Fruit fly (Drosophila melanogaster) whole organism, larva: ENCODE results near the gene CG8509.
"Not testable (repeated sequence)": the region's sequence is repeated elsewhere in the genome, so short reads cannot be mapped to it uniquely, and the experiment has no call there.

Experiments
- noc ChIP-seq: fragments of 200-800 bp; sonication (Bioruptor generic); optimal IDR thresholded peaks from 3 replicates; lab custom pipeline; 2019; ENCODE audit warnings: missing biosample characterization, mild to moderate bottlenecking, missing genetic modification characterization, moderate library complexity

Gene CG8509

DNA sequence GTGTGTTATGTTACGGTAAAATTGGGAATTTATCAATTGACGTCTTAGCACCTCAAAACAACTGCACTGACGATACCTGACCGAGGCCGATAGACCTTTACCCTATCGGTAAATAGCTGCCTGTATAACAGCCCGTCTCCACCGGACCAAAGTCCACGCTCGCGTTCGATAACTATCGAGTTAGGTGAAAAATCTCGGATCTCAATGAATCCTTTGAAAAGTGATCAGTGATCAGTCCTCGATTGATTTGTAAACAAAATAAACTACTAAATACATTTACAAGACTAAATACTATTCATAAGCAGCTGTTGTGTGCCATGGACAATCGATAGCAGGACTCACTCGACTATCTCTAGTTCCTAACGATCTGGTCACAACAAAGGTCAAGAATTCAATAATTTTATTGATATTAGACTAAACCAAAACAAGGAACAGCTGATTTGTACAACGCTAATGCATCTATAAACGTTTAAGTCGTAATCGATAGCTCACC lies 13.4 kb upstream of the CG8509 start, which contains the start of gene sordd1:
TSS of gene sordd1 (minus strand) at position 78 of the 493 bp plus-strand sequence.
- not testable (repeated sequence) for TF ChIP-seq noc (tag; lab: Kevin White, UChicago)

DNA sequence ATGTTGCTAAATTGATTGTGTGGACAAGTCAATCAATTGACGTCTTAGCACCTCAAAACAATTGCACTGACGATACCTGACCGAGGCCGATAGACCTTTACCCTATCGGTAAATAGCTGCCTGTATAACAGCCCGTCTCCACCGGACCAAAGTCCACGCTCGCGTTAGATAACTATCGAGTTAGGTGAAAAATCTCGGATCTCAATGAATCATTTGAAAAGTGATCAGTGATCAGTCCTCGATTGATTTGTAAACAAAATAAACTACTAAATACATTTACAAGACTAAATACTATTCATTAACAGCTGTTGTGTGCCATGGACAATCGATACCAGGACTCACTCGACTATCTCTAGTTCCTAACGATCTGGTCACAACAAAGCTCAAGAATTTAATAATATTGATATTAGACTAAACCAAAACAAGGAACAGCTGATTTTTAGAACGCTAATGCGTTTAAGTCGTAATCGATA lies 10.2 kb upstream of the CG8509 start, which contains the start of the genes sordd2 and CG15602:
TSS of gene sordd2 (minus strand) at position 78 of the 473 bp plus-strand sequence.
TSS of gene CG15602 (plus strand) at position 342 of the 473 bp plus-strand sequence.
- TF ChIP-seq noc (tag; lab: Kevin White, UChicago) = not testable (repeated sequence)

DNA sequence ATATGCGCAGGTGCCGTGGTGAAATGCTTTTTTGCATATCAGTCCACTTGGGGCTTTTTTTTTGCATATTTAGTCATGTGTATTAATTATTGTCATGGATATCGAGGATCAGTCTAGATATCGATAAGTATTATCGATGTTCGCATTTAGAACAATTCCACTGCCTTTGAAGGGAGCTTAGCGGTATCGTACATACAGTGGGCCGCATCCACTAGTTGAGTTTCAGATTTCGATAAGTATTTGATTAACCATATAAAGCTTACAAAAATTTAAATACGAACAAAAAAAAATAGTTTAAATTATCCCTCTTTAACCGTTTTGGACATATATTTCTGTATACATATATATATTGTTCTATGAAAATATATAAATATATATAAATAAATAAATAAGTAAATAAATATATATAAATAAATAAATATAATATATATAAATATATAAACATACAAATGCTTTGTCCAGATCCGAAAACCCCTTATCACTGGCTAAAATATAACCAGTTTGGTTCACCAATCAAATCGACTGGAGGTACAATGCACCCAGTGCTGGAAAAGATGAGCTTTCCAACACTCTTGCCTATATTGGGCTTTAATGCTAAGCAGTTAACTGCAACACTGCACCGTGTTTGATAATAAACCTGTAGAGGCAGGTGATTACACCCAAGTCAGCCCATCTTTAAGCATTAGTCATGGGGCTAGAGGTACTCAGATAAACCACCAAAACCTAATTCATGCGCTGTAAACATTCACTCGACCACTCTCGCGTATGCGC lies 6.3 kb upstream of the CG8509 start:
- no peak for TF ChIP-seq noc (tag; lab: Kevin White, UChicago)

DNA sequence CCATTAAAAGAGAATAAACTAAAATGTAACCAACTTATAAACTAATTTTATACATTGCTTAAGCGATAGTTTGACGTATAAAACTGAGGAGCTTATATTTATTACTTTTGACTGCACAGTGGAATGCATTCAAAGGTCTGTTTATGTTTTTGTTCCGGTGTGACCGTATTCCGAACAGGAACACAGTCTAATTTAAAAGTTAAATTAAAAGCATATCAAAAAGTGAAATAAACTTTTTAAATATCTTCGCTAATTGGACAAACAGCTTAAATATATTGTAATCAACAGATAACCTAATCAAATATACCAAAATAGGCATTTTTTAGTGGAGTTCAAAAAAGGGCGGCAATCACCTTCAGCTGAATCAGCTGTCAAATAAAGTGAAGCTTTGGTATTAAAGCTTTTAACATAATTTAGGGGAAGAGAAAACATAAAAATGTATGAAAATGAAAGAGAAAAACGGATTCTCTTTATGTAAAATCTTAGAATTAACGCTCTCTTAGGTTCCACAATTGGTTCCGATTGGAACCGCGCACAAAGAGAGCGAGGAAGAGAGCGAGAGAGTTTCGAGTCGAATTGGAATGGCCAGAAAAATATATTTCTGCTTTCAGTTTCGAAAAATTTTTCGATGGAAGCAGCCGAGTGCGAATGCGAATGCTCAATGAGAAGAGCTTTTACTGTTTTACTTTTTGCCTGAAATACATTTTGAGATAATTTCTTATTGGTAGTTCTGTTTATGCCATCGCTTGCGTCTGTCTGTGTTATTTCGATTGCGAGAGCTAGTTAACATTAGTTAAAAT lies 5.4 kb upstream of the CG8509 start, which contains the start of the genes PGRP-LE and sd:
TSS of gene PGRP-LE (minus strand) at position 117 of the 800 bp plus-strand sequence.
TSS of gene sd (plus strand) at position 607 of the 800 bp plus-strand sequence.
- no peak for TF ChIP-seq noc (tag; lab: Kevin White, UChicago)

DNA sequence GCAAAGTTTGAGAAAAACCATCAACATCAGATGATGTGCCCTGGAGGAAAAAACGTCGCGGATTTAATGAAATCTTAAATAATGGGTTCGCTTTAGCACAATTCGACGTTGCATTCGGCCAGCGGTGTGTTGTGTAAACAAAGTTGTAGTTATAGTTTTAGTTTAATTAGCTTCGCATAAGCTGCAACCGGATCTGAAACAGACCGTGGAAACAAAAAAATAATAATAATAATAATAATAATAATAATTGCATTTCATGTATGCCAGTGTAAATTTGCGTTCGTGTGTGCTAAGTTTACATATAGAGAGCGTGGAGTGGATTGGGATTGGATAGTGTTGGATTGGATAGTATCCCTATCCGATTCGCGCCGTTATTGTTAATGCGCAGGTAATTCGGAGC lies 4.6 kb upstream of the CG8509 start:
- no peak for TF ChIP-seq noc (tag; lab: Kevin White, UChicago)

DNA sequence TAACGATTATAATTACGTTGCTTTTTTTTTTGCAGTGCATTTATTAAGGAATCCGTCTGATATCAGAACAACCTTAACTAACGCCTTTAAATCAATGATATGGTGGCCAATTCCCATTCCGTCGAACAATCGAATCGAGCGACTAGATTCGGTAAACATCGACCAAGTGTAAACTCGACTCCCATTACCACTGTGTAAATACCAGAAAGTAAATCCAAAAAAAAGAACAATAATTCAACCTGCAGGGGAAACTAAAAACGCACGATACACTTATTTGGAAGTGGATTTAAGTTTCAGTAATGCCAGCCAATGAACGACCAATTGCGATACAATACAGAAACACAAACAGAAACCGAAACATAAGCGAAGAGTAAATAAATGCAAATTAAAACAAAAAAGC lies 3.8 kb upstream of the CG8509 start:
- no peak for TF ChIP-seq noc (tag; lab: Kevin White, UChicago)

DNA sequence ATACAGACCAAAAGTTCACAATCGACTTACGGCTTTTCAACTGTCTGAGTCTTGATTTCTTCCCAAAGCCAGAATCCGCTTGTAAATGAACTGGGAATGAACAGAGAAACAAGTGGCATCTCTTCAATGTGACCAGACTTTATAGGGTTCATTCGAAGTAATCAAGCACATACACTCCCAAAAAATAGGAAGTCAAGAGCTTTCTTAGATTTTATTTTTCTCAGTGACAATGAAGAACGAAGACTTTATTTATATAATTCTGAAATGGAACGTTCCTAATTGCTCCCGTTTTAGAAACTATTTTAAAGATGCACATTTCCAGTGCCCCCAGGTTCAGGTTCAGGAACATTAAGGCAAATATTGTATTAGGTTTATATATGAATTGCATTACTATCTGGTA lies 1.4 kb upstream of the CG8509 start:
- no peak for TF ChIP-seq noc (tag; lab: Kevin White, UChicago)

DNA sequence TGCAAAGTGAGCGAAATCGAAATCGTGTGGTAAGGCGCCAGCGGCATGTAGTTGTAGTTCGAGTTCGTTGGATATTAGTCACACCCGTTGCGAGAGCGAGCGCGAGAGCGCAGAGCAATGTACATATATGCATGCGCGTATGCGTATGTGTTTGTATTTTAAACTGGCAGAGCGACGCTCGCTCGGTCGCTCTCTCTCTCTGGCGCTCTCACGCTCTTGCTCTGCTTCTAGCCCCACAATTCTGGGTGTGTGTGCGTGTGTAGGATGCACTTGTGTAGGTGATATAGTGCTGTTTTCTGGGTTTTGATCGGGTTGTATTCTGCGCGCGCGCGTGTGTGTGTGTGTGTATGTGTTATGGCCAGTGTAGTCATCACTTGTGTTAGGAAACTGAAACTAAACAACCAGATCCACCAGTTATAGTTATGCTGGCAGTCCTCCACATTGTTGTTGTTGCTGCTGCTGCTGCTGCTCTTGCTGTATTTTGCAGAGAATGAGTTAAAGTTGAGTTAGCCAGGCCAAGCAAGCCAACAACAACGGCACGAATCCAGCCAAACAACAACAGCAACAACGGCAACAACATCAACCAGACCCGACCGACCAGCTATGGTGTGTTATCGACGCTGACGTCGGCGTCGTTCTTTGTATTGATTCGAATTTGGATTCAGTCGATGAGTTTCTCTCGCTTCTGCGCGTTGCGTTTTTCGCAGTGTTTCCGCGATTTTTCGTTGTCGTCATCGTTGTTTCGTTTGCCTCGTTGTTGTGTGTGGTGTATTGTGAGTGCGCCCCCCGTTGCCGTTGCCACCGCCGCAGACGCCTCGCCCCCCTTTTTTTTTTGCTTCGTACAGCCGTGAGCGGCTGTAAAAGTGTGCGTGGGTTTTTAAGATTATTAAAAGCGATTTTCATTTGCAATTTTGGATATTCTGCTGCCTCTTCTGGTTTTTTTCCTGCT lies 2.6 kb downstream of the CG8509 start:
- TF ChIP-seq noc (tag; lab: Kevin White, UChicago) = peak; percentile 46

DNA sequence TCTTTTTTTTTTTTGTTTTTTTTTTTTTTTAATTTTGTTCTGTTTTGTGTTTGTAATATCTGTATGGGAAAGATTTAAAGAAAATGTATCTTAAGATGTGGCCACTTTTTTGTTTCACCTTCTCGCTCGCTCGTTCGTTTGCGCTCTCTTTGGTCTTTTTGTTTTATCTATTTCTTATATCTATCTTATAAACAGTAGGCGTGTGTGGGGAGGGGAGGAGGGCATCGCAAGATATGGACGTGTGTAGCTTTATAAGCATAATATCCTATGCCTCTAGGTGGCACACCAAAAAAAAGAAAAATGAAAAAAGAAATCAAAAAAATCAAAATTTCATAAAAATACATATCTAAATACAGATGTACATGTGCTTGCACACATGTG lies 3.2 kb downstream of the CG8509 start:
- TF ChIP-seq noc (tag; lab: Kevin White, UChicago) = no peak

DNA sequence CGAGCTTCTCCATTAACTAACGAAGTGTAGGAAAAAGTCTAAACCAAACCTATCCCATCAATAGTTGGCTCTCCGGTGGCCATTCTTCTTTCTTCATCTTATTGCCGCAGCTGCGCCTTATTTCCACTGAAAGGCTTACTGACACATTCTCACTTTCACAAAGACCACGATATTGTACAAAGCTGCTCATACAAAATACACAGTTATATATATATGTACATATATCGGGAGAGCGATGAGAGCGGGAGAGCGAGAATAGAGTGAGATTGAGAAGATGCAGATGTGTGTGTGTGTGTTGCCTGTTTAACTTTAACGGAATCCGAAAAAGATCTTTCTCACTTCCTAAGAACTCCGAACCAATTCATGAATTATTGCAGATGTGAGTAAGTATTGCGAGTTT lies 3.9 kb downstream of the CG8509 start:
- no peak for TF ChIP-seq noc (tag; lab: Kevin White, UChicago)

DNA sequence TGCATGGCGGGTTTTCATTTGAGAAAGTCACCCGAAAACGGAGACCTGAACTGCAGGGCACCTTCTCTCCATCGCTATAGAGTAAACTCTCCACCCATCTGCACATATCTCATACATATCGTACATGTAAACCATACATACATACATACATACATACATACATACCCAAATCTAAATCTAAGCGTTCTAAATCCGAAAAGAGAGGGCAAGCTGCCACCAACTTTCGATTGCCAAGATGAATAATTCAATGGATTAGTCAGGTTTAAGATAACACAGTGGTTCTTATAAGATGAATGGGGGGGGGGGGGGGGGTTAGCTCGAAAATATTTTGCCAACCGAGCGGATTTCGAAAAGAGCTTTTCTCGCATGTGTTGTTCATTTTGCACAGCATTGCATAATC lies 5.1 kb downstream of the CG8509 start:
- no peak for TF ChIP-seq noc (tag; lab: Kevin White, UChicago)

DNA sequence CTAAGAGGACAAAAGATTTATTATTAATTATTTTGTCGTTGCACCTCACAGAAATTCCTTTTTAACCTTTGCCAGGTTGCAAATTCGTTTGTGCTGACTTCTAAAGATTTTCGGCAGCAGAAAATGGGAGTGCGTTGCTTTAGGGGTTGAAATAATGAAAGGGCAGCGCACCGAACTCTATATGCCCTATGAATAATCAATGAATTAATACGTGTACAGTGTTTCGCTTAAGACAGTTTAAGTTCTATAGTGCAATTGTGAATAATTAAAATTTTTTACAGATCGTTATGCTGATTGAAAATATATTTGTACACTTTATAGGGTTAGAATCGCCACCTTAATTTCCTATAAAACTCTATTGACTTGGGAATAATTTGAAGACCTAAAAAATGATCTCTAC lies 6.8 kb downstream of the CG8509 start:
- no peak for TF ChIP-seq noc (tag; lab: Kevin White, UChicago)

DNA sequence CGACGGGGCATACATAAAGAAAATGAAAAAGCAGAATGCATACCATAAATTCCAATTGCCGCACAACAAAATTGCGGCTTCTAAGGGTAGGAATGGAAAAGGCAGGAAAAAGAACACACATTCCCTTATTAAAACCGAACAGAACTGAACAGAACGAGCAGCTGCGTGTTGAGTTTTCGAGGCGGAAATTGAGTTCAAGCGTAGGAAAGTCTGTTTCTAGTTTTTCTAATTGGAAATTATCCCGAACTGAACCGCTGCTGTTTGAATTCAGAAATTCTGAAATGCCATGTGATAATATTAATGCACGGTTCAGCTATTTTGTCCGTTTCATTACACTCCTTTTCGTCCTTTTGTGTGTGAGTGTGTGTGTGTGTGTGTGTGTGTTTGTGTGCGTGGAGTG lies 7.5 kb downstream of the CG8509 start:
- no peak for TF ChIP-seq noc (tag; lab: Kevin White, UChicago)

DNA sequence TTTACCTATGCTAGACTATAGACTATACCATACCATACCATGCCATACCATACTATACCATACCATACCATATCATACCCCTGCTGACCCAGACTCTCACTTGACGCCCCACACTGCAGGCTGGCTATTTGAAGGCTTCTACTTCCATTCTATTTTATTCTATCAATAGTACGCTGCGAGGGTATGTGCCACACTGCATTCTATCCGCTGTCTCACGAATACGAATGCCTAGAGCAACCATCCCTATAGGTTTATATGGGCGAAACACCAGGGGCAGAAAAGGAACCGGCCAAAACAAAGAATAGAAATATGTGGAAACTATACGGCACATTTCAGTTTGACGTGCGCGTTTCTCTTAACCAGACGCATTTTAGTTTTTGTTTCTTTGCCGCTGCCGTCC lies 8.5 kb downstream of the CG8509 start:
- no peak for TF ChIP-seq noc (tag; lab: Kevin White, UChicago)
